Fruit fly (Drosophila melanogaster): ENCODE data around the gene CG1492.
A peak's percentile ranks its signal among the peaks of the same experiment; 100 is the strongest.

Gene CG1492

DNA sequence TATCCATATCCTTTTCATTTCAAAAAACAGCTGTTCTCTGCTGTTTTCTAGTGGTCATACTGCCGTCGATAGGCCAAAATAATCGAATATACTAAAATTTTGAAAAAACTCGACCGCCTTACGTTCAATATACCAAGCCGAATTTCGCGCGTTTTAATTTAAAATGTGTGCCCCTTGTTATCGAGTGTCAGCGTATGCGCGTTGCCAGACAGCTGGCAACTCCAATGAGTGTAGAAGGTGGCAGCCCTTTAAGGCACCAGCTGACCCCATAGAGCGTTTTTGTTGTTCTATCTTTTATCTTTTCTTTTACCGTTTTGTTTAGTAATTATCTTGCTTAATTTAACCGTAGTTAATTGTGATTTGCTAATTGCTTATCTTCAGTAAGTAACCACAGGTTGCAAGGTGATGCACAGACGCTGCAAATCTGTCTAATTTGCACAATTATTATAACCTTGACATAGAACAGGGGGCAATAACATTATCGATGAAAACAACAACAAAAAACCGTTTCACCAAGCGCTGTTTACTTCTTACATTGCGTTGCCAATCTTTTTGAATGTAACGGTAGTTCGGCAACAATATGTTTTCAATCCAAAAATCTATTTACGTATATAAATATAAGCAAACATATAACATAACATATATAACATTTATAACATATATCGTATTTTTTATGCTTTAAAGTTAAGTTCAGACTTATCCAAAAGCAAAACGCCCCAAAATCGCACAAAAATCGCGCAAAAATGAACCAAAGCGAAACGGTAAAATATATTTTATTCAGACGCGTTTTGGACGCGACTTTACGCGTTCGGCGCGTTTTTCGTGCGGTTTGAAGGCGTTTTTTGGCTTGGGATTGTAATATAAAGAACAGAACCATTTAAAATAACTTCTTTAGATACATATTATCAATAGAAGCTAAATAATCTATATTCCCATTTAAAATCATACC is at the start of gene CG1492, which contains the start of gene regucalcin:
Gene CG1492 (minus strand): TSS at position 63 of the 949 bp plus-strand sequence.
Gene regucalcin (plus strand): TSS at position 229 of the 949 bp plus-strand sequence.
- TF ChIP-seq rn (GFP tag; IDR thresholded peaks at IDR 0.05): no peak
- peak; percentile 98 for TF ChIP-seq EcR (GFP tag; optimal IDR thresholded peaks at IDR 0.05)

DNA sequence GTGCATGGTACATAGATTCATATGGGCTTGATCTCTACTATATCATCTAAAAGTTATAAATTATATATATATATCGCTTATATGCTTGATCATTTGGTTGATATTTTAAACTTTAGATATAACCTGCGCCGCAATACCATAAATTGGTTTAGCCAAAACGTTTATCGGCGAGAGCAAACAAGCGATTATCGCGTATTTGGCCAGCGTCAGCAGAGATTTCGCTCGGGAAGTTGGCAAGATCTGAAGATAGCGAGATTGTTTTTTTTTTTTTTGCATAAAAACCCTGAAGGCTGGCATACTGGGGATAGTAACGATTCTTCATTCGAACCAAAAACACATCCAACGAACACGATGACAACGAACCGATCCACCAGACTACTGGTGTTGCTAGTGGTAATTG is 47.5 kb upstream of the CG1492 start, which contains the start of gene Muc11A:
Gene Muc11A (plus strand): TSS at position 301 of the 400 bp plus-strand sequence.
- TF ChIP-seq EcR (GFP tag; optimal IDR thresholded peaks at IDR 0.05): no peak
- TF ChIP-seq CG13204 (GFP tag; optimal IDR thresholded peaks at IDR 0.05): no peak
- no peak for TF ChIP-seq D1 (tag; optimal IDR thresholded peaks at IDR 0.05)
- no peak for TF ChIP-seq fd96Ca (GFP tag; IDR thresholded peaks at IDR 0.05)
- no peak for TF ChIP-seq CG32121 (GFP tag; IDR thresholded peaks at IDR 0.05)
- no peak for TF ChIP-seq Pif1B (GFP tag; optimal IDR thresholded peaks at IDR 0.05)
- TF ChIP-seq CG17806 (tag; optimal IDR thresholded peaks at IDR 0.05): no peak
- TF ChIP-seq CG14655 (GFP tag; optimal IDR thresholded peaks at IDR 0.05): no peak
- no peak for TF ChIP-seq CG12605 (GFP tag; IDR thresholded peaks at IDR 0.05)
- no peak for TF ChIP-seq Pif1A (GFP tag; optimal IDR thresholded peaks at IDR 0.05)
- no peak for TF ChIP-seq gl (tag; optimal IDR thresholded peaks at IDR 0.05)
- TF ChIP-seq rn (GFP tag; IDR thresholded peaks at IDR 0.05): no peak
- TF ChIP-seq CG8159 (tag; optimal IDR thresholded peaks at IDR 0.05): no peak
- TF ChIP-seq Snoo (tag; optimal IDR thresholded peaks at IDR 0.05): no peak
- TF ChIP-seq CG4496 (GFP tag; IDR thresholded peaks at IDR 0.05): no peak
- TF ChIP-seq CG8301 (tag; optimal IDR thresholded peaks at IDR 0.05): no peak
- TF ChIP-seq CG15710 (tag; optimal IDR thresholded peaks at IDR 0.05): no peak
- no peak for TF ChIP-seq CG10348 (GFP tag; IDR thresholded peaks at IDR 0.05)

DNA sequence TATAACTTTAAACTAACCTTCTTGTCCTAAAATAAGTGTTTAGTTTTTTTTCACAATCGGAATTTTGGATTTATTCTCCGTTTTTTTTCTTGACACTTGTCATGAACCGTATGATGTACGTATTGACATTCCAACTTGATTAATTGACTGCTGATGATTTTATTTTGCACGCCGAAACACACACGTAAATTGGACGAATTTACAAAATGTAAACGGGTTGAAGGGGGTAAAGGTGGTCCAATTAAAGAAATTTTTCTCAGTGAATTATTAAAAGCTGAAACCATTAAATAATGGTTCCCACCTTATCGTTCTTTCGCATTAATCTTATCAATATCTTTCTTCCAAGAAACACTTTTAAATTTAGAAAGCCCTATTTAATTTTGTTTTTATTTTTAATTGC is 44.5 kb upstream of the CG1492 start, which contains the start of gene Uch-L5R:
Gene Uch-L5R (minus strand): TSS at position 101 of the 400 bp plus-strand sequence.
- no peak for TF ChIP-seq CG13204 (GFP tag; optimal IDR thresholded peaks at IDR 0.05)
- TF ChIP-seq CG32121 (GFP tag; IDR thresholded peaks at IDR 0.05): no peak
- TF ChIP-seq CG14655 (GFP tag; optimal IDR thresholded peaks at IDR 0.05): no peak
- no peak for TF ChIP-seq EcR (GFP tag; optimal IDR thresholded peaks at IDR 0.05)
- no peak for TF ChIP-seq fd96Ca (GFP tag; IDR thresholded peaks at IDR 0.05)
- TF ChIP-seq D1 (tag; optimal IDR thresholded peaks at IDR 0.05): no peak
- TF ChIP-seq CG8301 (tag; optimal IDR thresholded peaks at IDR 0.05): no peak
- no peak for TF ChIP-seq CG12605 (GFP tag; IDR thresholded peaks at IDR 0.05)
- TF ChIP-seq CG15710 (tag; optimal IDR thresholded peaks at IDR 0.05): no peak

DNA sequence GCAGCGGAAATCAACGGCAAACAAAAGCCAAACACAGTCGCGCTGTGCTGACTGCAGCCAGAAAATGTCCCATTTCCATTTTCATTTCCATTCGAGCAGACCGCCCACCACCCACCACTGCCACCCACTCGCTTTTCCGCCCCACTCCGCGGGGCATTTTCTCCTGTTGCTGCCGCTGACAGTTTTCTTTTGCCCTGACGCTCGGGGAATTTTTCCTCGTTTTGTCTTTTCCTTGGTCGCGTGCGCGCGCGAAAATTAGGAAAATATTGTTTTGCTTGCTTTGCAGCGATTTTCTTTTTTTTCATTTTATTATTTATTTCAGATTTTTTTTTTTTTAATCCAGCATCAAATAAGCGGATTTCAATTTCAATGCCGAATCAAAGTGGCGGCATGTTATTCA is 38.3 kb upstream of the CG1492 start:
- no peak for TF ChIP-seq CG17806 (tag; optimal IDR thresholded peaks at IDR 0.05)
- TF ChIP-seq Pif1A (GFP tag; optimal IDR thresholded peaks at IDR 0.05): no peak
- no peak for TF ChIP-seq CG32121 (GFP tag; IDR thresholded peaks at IDR 0.05)
- no peak for TF ChIP-seq CG13204 (GFP tag; optimal IDR thresholded peaks at IDR 0.05)
- TF ChIP-seq CG10348 (GFP tag; IDR thresholded peaks at IDR 0.05): no peak
- no peak for TF ChIP-seq CG9948 (tag; optimal IDR thresholded peaks at IDR 0.05)
- no peak for TF ChIP-seq Snoo (tag; optimal IDR thresholded peaks at IDR 0.05)
- TF ChIP-seq CG8159 (tag; optimal IDR thresholded peaks at IDR 0.05): no peak
- no peak for TF ChIP-seq CG14655 (GFP tag; optimal IDR thresholded peaks at IDR 0.05)
- TF ChIP-seq Pif1B (GFP tag; optimal IDR thresholded peaks at IDR 0.05): no peak
- TF ChIP-seq Ets98B (GFP tag; IDR thresholded peaks at IDR 0.05): no peak
- no peak for TF ChIP-seq gl (tag; optimal IDR thresholded peaks at IDR 0.05)
- no peak for TF ChIP-seq CG4496 (GFP tag; IDR thresholded peaks at IDR 0.05)
- TF ChIP-seq EcR (GFP tag; optimal IDR thresholded peaks at IDR 0.05): no peak
- no peak for TF ChIP-seq CG15710 (tag; optimal IDR thresholded peaks at IDR 0.05)

DNA sequence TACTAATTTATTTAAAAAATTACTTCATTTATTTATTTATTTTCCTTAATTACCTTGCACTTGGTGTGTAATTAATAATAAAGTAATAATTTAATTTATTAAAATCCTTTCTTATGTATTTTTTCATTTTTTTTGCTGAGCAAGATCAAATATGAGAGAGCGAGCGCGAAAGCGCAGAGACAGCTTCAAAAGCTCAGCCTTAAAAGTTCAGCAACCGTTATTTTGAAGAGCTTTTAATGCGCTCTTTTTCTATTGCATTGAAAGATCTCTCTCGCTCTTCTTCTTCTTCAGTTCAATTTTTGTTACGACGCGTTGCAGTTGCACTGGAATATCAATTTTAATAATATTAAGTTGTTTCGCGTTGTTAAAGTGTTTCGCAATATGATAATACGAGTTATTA is 31.4 kb upstream of the CG1492 start, which contains the start of gene Ten-a:
Gene Ten-a (plus strand): TSS at position 301 of the 400 bp plus-strand sequence.
- TF ChIP-seq gl (tag; optimal IDR thresholded peaks at IDR 0.05) (no peak), CG34367 (tag; optimal IDR thresholded peaks at IDR 0.05) (no peak), CG13204 (GFP tag; optimal IDR thresholded peaks at IDR 0.05) (no peak), CG32121 (GFP tag; IDR thresholded peaks at IDR 0.05) (no peak), D1 (tag; optimal IDR thresholded peaks at IDR 0.05) (no peak), rn (GFP tag; IDR thresholded peaks at IDR 0.05) (no peak), Pif1A (GFP tag; optimal IDR thresholded peaks at IDR 0.05) (no peak), CG8159 (tag; optimal IDR thresholded peaks at IDR 0.05) (no peak), CG12605 (GFP tag; IDR thresholded peaks at IDR 0.05) (no peak), CG15710 (tag; optimal IDR thresholded peaks at IDR 0.05) (no peak), CG8301 (tag; optimal IDR thresholded peaks at IDR 0.05) (no peak), EcR (GFP tag; optimal IDR thresholded peaks at IDR 0.05) (no peak), CG9948 (tag; optimal IDR thresholded peaks at IDR 0.05) (no peak), Pif1B (GFP tag; optimal IDR thresholded peaks at IDR 0.05) (no peak), Snoo (tag; optimal IDR thresholded peaks at IDR 0.05) (no peak)

DNA sequence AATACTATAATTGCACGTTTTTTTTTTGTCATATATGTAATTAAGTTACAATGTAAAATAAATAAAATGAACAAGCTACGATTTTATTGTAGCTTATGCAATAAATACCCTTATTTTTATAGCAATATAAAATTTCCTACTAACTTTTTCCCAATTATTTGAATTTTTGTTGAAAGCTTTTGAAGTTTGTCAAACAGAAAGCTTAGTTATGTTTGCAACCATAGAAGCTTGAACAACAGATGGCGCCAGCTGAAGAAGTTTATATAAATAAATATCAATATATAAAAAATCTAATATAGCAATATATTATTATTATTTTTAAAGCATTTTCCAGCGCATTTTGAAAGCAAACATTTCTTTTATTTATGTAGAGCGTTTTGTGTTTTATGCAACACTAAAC is 23.2 kb upstream of the CG1492 start:
- TF ChIP-seq CG13204 (GFP tag; optimal IDR thresholded peaks at IDR 0.05) (no peak), Ets98B (GFP tag; IDR thresholded peaks at IDR 0.05) (no peak), fd96Ca (GFP tag; IDR thresholded peaks at IDR 0.05) (no peak), CG15710 (tag; optimal IDR thresholded peaks at IDR 0.05) (no peak), gl (tag; optimal IDR thresholded peaks at IDR 0.05) (no peak), Pif1B (GFP tag; optimal IDR thresholded peaks at IDR 0.05) (no peak), D1 (tag; optimal IDR thresholded peaks at IDR 0.05) (no peak), CG12605 (GFP tag; IDR thresholded peaks at IDR 0.05) (no peak), CG10348 (GFP tag; IDR thresholded peaks at IDR 0.05) (no peak), CG8159 (tag; optimal IDR thresholded peaks at IDR 0.05) (no peak), CG8301 (tag; optimal IDR thresholded peaks at IDR 0.05) (no peak), CG17806 (tag; optimal IDR thresholded peaks at IDR 0.05) (no peak), CG4496 (GFP tag; IDR thresholded peaks at IDR 0.05) (no peak), CG14655 (GFP tag; optimal IDR thresholded peaks at IDR 0.05) (no peak), CG32121 (GFP tag; IDR thresholded peaks at IDR 0.05) (no peak)
